Fruit fly (Drosophila melanogaster): Measurements from ENCODE around the gene ScsbetaA.

ScsbetaA gene

dm6 chr3R:8954515-8955358, 16.2 kb downstream of the ScsbetaA start (continued):
- TF ChIP-seq esg (GFP tag; conservative IDR thresholded peaks at IDR 0.05) = peak; percentile 29; the same call in 1 of the 2 replicates
- TF ChIP-seq CG31441 (GFP tag; IDR thresholded peaks at IDR 0.05) = peak; percentile 88
- TF ChIP-seq chinmo (GFP tag; IDR thresholded peaks at IDR 0.05; ENCODE audit: partially characterized antibody) = peak; percentile 76; the same call in 1 of the 4 replicates
- peak; percentile 57 for TF ChIP-seq CG15269 (tag; optimal IDR thresholded peaks at IDR 0.05)
- peak; percentile 59 for TF ChIP-seq Xrp1 (GFP tag; IDR thresholded peaks at IDR 0.05)
- TF ChIP-seq vvl (GFP tag; IDR thresholded peaks at IDR 0.05) = peak; percentile 74
- no peak for TF ChIP-seq CG6654 (GFP tag; optimal IDR thresholded peaks at IDR 0.05)
- no peak for TF ChIP-seq CG15011 (GFP tag; optimal IDR thresholded peaks at IDR 0.05)
- TF ChIP-seq Bgb (GFP tag; IDR thresholded peaks at IDR 0.05; ENCODE audit: partially characterized antibody) = no peak
- TF ChIP-seq CG13775 (GFP tag; optimal IDR thresholded peaks at IDR 0.05) = no peak
- no peak for TF ChIP-seq CG13123 (GFP tag; optimal IDR thresholded peaks at IDR 0.05)
- TF ChIP-seq trh (GFP tag; optimal IDR thresholded peaks at IDR 0.05) = no peak
- TF ChIP-seq Stat92E (GFP tag; optimal IDR thresholded peaks at IDR 0.05) = no peak
- TF ChIP-seq YL-1 (GFP tag; optimal IDR thresholded peaks at IDR 0.05) = no peak
- TF ChIP-seq Dad (GFP tag; optimal IDR thresholded peaks at IDR 0.05) = no peak
- peak; percentile 69 for TF ChIP-seq ttk (GFP tag; IDR thresholded peaks at IDR 0.05)
- no peak for TF ChIP-seq corto (GFP tag; optimal IDR thresholded peaks at IDR 0.05)
- TF ChIP-seq CG18476 (GFP tag; optimal IDR thresholded peaks at IDR 0.05) = no peak
- no peak for TF ChIP-seq nau (GFP tag; optimal IDR thresholded peaks at IDR 0.05)
- TF ChIP-seq CG8388 (GFP tag; optimal IDR thresholded peaks at IDR 0.05) = peak; percentile 86
- TF ChIP-seq E2f1 (GFP tag; IDR thresholded peaks at IDR 0.05) = no peak; the same call in 1 of the 2 replicates
- TF ChIP-seq Dfd (GFP tag; optimal IDR thresholded peaks at IDR 0.05) = no peak
- no peak for TF ChIP-seq CG2129 (GFP tag; IDR thresholded peaks at IDR 0.05; ENCODE audit: partially characterized antibody)
- no peak for TF ChIP-seq CrebB (tag; optimal IDR thresholded peaks at IDR 0.05)
- TF ChIP-seq CG3726 (GFP tag; IDR thresholded peaks at IDR 0.05) = no peak
- TF ChIP-seq HmgD (GFP tag; optimal IDR thresholded peaks at IDR 0.05) = no peak
- TF ChIP-seq CG7556 (GFP tag; optimal IDR thresholded peaks at IDR 0.05) = peak; percentile 64
- peak; percentile 84 for TF ChIP-seq CG2678 (tag; optimal IDR thresholded peaks at IDR 0.05)
- no peak for TF ChIP-seq gsb (GFP tag; IDR thresholded peaks at IDR 0.05)
- peak; percentile 12 for TF ChIP-seq CG9727 (GFP tag; optimal IDR thresholded peaks at IDR 0.05)
- no peak for TF ChIP-seq CG2889 (GFP tag; IDR thresholded peaks at IDR 0.05)
- TF ChIP-seq HLHmδ (GFP tag; optimal IDR thresholded peaks at IDR 0.05) = no peak
- no peak for TF ChIP-seq CG5180 (GFP tag; optimal IDR thresholded peaks at IDR 0.05)
- TF ChIP-seq Camta (GFP tag; optimal IDR thresholded peaks at IDR 0.05) = no peak
- no peak for TF ChIP-seq CG18619 (GFP tag; optimal IDR thresholded peaks at IDR 0.05)
- no peak for TF ChIP-seq CG4617 (GFP tag; optimal IDR thresholded peaks at IDR 0.05; ENCODE audit: borderline replicate concordance)
- TF ChIP-seq CG11560 (tag; IDR thresholded peaks at IDR 0.05) = no peak
- TF ChIP-seq CG17359 (tag; optimal IDR thresholded peaks at IDR 0.05) = peak; percentile 79
- TF ChIP-seq pnt (GFP tag; optimal IDR thresholded peaks at IDR 0.05) = no peak
- TF ChIP-seq Aef1 (GFP tag; IDR thresholded peaks at IDR 0.05) = no peak
- no peak for TF ChIP-seq Ravus (GFP tag; IDR thresholded peaks at IDR 0.05)
- TF ChIP-seq CG12071 (GFP tag; optimal IDR thresholded peaks at IDR 0.05) = no peak
- TF ChIP-seq CG13287 (GFP tag; IDR thresholded peaks at IDR 0.05; ENCODE audit: partially characterized antibody) = no peak
- no peak for TF ChIP-seq Deaf1 (tag; optimal IDR thresholded peaks at IDR 0.05)
- TF ChIP-seq CG14710 (tag; optimal IDR thresholded peaks at IDR 0.05) = peak; percentile 77
- TF ChIP-seq CG10321 (GFP tag; IDR thresholded peaks at IDR 0.05) = no peak
- TF ChIP-seq hb (GFP tag; IDR thresholded peaks at IDR 0.05; ENCODE audit: partially characterized antibody) = no peak
- no peak for TF ChIP-seq sc (optimal IDR thresholded peaks at IDR 0.05)
- TF ChIP-seq sc (GFP tag; optimal IDR thresholded peaks at IDR 0.05) = peak; percentile 40
